Worm (Caenorhabditis elegans): Measurements from ENCODE around the gene F48E8.4.

DNA sequence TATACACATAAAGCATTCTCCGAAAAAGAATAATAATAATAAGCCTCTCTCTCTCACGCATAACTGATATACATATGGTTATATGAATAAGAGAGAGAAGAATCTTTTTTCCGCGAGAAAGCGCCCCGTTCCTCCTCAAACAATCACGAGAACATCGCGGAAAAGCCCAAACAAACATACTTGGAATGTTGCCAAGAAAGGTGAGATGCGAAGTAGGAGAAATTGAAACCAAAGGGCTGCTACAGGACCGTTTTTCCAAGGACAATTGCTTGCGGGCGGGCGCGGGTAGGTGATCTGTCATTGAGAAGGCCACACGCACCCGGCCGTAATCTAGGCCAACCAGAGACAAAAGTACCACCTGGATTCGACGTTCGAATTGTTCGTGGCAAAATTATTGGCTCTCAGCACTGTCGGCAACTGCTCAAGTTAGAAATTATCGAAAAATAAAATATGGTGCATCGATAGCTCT, 29.7 kb upstream of the F48E8.4 start, which contains the start of gene dnj-24:
- TF ChIP-seq ces-1 (GFP tag; optimal IDR thresholded peaks at IDR 0.05) (no peak), tbx-8 (GFP tag; optimal IDR thresholded peaks at IDR 0.05) (no peak)
